Fruit fly (Drosophila melanogaster): ENCODE data around the gene Src64B.

The Src64B gene

DNA sequence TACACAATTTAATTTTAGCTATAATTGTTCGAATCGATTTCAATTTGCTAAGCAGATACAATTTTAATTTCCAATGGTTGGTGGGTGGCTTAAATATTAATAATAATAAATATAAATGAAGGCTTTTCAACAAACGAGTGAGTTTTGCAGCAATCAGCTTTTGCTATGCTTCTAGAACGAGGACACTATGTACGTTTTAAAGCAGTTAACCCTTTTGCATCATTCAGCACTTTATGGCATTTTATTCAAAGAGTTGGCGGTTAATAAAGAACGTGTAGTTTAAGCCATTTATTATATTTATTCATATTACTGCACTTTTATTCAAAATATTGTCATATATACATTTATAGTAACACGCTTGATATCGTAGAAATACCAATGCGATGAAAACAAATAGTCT is 71.8 kb downstream of the Src64B start:
- TF ChIP-seq CG8159 (tag; optimal IDR thresholded peaks at IDR 0.05) (no peak), CG34367 (tag; optimal IDR thresholded peaks at IDR 0.05) (no peak), CG9948 (tag; optimal IDR thresholded peaks at IDR 0.05) (no peak), CG15710 (tag; optimal IDR thresholded peaks at IDR 0.05) (no peak), Pif1B (GFP tag; optimal IDR thresholded peaks at IDR 0.05) (no peak), D1 (tag; optimal IDR thresholded peaks at IDR 0.05) (no peak), gl (tag; optimal IDR thresholded peaks at IDR 0.05) (no peak), fd96Ca (GFP tag; IDR thresholded peaks at IDR 0.05) (no peak), CG17806 (tag; optimal IDR thresholded peaks at IDR 0.05) (no peak), CG14655 (GFP tag; optimal IDR thresholded peaks at IDR 0.05) (no peak), CG32121 (GFP tag; IDR thresholded peaks at IDR 0.05) (no peak), Snoo (tag; optimal IDR thresholded peaks at IDR 0.05) (no peak), CG13204 (GFP tag; optimal IDR thresholded peaks at IDR 0.05) (no peak), CG10348 (GFP tag; IDR thresholded peaks at IDR 0.05) (no peak), Ets98B (GFP tag; IDR thresholded peaks at IDR 0.05) (no peak)

- no peak for TF ChIP-seq CG10348 (GFP tag; IDR thresholded peaks at IDR 0.05)
- TF ChIP-seq fd96Ca (GFP tag; IDR thresholded peaks at IDR 0.05) = no peak
- TF ChIP-seq gl (tag; optimal IDR thresholded peaks at IDR 0.05) = no peak
- TF ChIP-seq CG12605 (GFP tag; IDR thresholded peaks at IDR 0.05) = no peak
- no peak for TF ChIP-seq D1 (tag; optimal IDR thresholded peaks at IDR 0.05)
- no peak for TF ChIP-seq CG34367 (tag; optimal IDR thresholded peaks at IDR 0.05)
- TF ChIP-seq CG8159 (tag; optimal IDR thresholded peaks at IDR 0.05) = no peak
- TF ChIP-seq EcR (GFP tag; optimal IDR thresholded peaks at IDR 0.05) = no peak
- no peak for TF ChIP-seq Snoo (tag; optimal IDR thresholded peaks at IDR 0.05)
- no peak for TF ChIP-seq CG14655 (GFP tag; optimal IDR thresholded peaks at IDR 0.05)
- no peak for TF ChIP-seq Pif1B (GFP tag; optimal IDR thresholded peaks at IDR 0.05)
- no peak for TF ChIP-seq Pif1A (GFP tag; optimal IDR thresholded peaks at IDR 0.05)
- TF ChIP-seq CG8301 (tag; optimal IDR thresholded peaks at IDR 0.05) = no peak
Observed at dm6 chr3L:4553395-4553794, 72.6 kb downstream of the Src64B start.

dm6 chr3L:4551810-4552209 is 74.2 kb downstream of the Src64B start:
- TF ChIP-seq Pif1B (GFP tag; optimal IDR thresholded peaks at IDR 0.05) (no peak), CG34367 (tag; optimal IDR thresholded peaks at IDR 0.05) (no peak), CG13204 (GFP tag; optimal IDR thresholded peaks at IDR 0.05) (no peak), CG32121 (GFP tag; IDR thresholded peaks at IDR 0.05) (no peak), Ets98B (GFP tag; IDR thresholded peaks at IDR 0.05) (no peak), CG14655 (GFP tag; optimal IDR thresholded peaks at IDR 0.05) (no peak), EcR (GFP tag; optimal IDR thresholded peaks at IDR 0.05) (no peak), Pif1A (GFP tag; optimal IDR thresholded peaks at IDR 0.05) (no peak), CG9948 (tag; optimal IDR thresholded peaks at IDR 0.05) (no peak), CG10348 (GFP tag; IDR thresholded peaks at IDR 0.05) (no peak), CG17806 (tag; optimal IDR thresholded peaks at IDR 0.05) (no peak)

- TF ChIP-seq CG12605 (GFP tag; IDR thresholded peaks at IDR 0.05) = no peak
- no peak for TF ChIP-seq CG9948 (tag; optimal IDR thresholded peaks at IDR 0.05)
- no peak for TF ChIP-seq CG17806 (tag; optimal IDR thresholded peaks at IDR 0.05)
- TF ChIP-seq CG14655 (GFP tag; optimal IDR thresholded peaks at IDR 0.05) = no peak
- TF ChIP-seq Pif1A (GFP tag; optimal IDR thresholded peaks at IDR 0.05) = no peak
- TF ChIP-seq rn (GFP tag; IDR thresholded peaks at IDR 0.05) = no peak
- no peak for TF ChIP-seq CG32121 (GFP tag; IDR thresholded peaks at IDR 0.05)
Observed at dm6 chr3L:4550153-4550802, 75.7 kb downstream of the Src64B start.

- TF ChIP-seq CG8301 (tag; optimal IDR thresholded peaks at IDR 0.05) (no peak), CG12605 (GFP tag; IDR thresholded peaks at IDR 0.05) (no peak), Pif1B (GFP tag; optimal IDR thresholded peaks at IDR 0.05) (no peak), rn (GFP tag; IDR thresholded peaks at IDR 0.05) (no peak), CG15710 (tag; optimal IDR thresholded peaks at IDR 0.05) (no peak), CG4496 (GFP tag; IDR thresholded peaks at IDR 0.05) (no peak), CG9948 (tag; optimal IDR thresholded peaks at IDR 0.05) (no peak), gl (tag; optimal IDR thresholded peaks at IDR 0.05) (no peak), CG17806 (tag; optimal IDR thresholded peaks at IDR 0.05) (no peak)
Observed at dm6 chr3L:4549341-4549740, 76.7 kb downstream of the Src64B start.

- TF ChIP-seq CG9948 (tag; optimal IDR thresholded peaks at IDR 0.05) (no peak), CG15710 (tag; optimal IDR thresholded peaks at IDR 0.05) (no peak), CG8159 (tag; optimal IDR thresholded peaks at IDR 0.05) (no peak), CG17806 (tag; optimal IDR thresholded peaks at IDR 0.05) (no peak), CG4496 (GFP tag; IDR thresholded peaks at IDR 0.05) (no peak), EcR (GFP tag; optimal IDR thresholded peaks at IDR 0.05) (no peak), Pif1B (GFP tag; optimal IDR thresholded peaks at IDR 0.05) (no peak), Snoo (tag; optimal IDR thresholded peaks at IDR 0.05) (no peak), CG34367 (tag; optimal IDR thresholded peaks at IDR 0.05) (no peak), rn (GFP tag; IDR thresholded peaks at IDR 0.05) (no peak), Ets98B (GFP tag; IDR thresholded peaks at IDR 0.05) (no peak), Pif1A (GFP tag; optimal IDR thresholded peaks at IDR 0.05) (no peak), gl (tag; optimal IDR thresholded peaks at IDR 0.05) (no peak), D1 (tag; optimal IDR thresholded peaks at IDR 0.05) (no peak), CG13204 (GFP tag; optimal IDR thresholded peaks at IDR 0.05) (no peak), fd96Ca (GFP tag; IDR thresholded peaks at IDR 0.05) (no peak)
Observed at dm6 chr3L:4548380-4548779, 77.6 kb downstream of the Src64B start.
